Fruit fly (Drosophila melanogaster) ovary, adult (tissue): ENCODE results near the gene rasp.

Experiments
- CG17801 ChIP-seq: fragments of 200-800 bp; optimal IDR thresholded peaks from 2 replicates; lab custom pipeline; 2019; ENCODE audit warnings: missing biosample characterization, mild to moderate bottlenecking, missing genetic modification characterization, moderate library complexity; ENCODE audit not compliant: partially characterized antibody

rasp gene

dm6 chr3L:3161968-3162367 lies at the start of gene rasp:
Gene rasp (plus strand): TSS chr3L:3162180.
- no peak for TF ChIP-seq CG17801 (GFP tag; lab: Kevin White, UChicago)

dm6 chr3L:3114367-3114766 lies 47.6 kb upstream of the rasp start, which contains the start of gene CG45067:
Gene CG45067 (minus strand): TSS chr3L:3114467.
- TF ChIP-seq CG17801 (GFP tag; lab: Kevin White, UChicago): no peak

- no peak for TF ChIP-seq CG17801 (GFP tag; lab: Kevin White, UChicago)
Observed at dm6 chr3L:3121769-3122432, 40.1 kb upstream of the rasp start.

dm6 chr3L:3122688-3123316 lies 39.2 kb upstream of the rasp start:
- no peak for TF ChIP-seq CG17801 (GFP tag; lab: Kevin White, UChicago)

- TF ChIP-seq CG17801 (GFP tag; lab: Kevin White, UChicago): no peak
Observed at dm6 chr3L:3124519-3124918, 37.5 kb upstream of the rasp start.

dm6 chr3L:3124939-3125648 lies 36.9 kb upstream of the rasp start:
- TF ChIP-seq CG17801 (GFP tag; lab: Kevin White, UChicago): no peak

dm6 chr3L:3125649-3126130 lies 36.3 kb upstream of the rasp start:
- no peak for TF ChIP-seq CG17801 (GFP tag; lab: Kevin White, UChicago)

dm6 chr3L:3126478-3126877 lies 35.5 kb upstream of the rasp start:
- no peak for TF ChIP-seq CG17801 (GFP tag; lab: Kevin White, UChicago)

- peak; percentile 66 for TF ChIP-seq CG17801 (GFP tag; lab: Kevin White, UChicago)
Observed at dm6 chr3L:3127544-3127943, 34.4 kb upstream of the rasp start, which contains the start of gene promL. Gene promL (minus strand): TSS chr3L:3127724.

dm6 chr3L:3134064-3134545 lies 27.9 kb upstream of the rasp start:
- TF ChIP-seq CG17801 (GFP tag; lab: Kevin White, UChicago): no peak

dm6 chr3L:3141411-3141810 lies 20.6 kb upstream of the rasp start:
- TF ChIP-seq CG17801 (GFP tag; lab: Kevin White, UChicago): no peak

- no peak for TF ChIP-seq CG17801 (GFP tag; lab: Kevin White, UChicago)
Observed at dm6 chr3L:3142516-3143382, 19.2 kb upstream of the rasp start.

- TF ChIP-seq CG17801 (GFP tag; lab: Kevin White, UChicago): no peak
Observed at dm6 chr3L:3143383-3143962, 18.5 kb upstream of the rasp start, which contains the start of the genes CG11537 and Alg2. Gene CG11537 (minus strand): TSS chr3L:3143457. Gene Alg2 (plus strand): TSS chr3L:3143808.
